Worm (Caenorhabditis elegans): ENCODE data around the gene cfap-20.
A peak's percentile ranks its signal among the peaks of the same experiment; 100 is the strongest.

The cfap-20 gene

ce11 chrIII:3520417-3520816 lies 16.9 kb downstream of the cfap-20 start (continued):
- no peak for TF ChIP-seq ztf-25 (GFP tag; IDR thresholded peaks at IDR 0.05)

- TF ChIP-seq nhr-80 (tag; optimal IDR thresholded peaks at IDR 0.05), result peak; percentile 8
- no peak for TF ChIP-seq madf-8 (GFP tag; conservative IDR thresholded peaks at IDR 0.05)
- no peak for TF ChIP-seq ztf-28 (GFP tag; IDR thresholded peaks at IDR 0.05)
- no peak for TF ChIP-seq egl-18 (GFP tag; IDR thresholded peaks at IDR 0.05)
Measured at ce11 chrIII:3519505-3519904, 17.8 kb downstream of the cfap-20 start, which contains the start of gene hmit-1.3. hmit-1.3 (minus strand) TSS chrIII:3519607.

DNA sequence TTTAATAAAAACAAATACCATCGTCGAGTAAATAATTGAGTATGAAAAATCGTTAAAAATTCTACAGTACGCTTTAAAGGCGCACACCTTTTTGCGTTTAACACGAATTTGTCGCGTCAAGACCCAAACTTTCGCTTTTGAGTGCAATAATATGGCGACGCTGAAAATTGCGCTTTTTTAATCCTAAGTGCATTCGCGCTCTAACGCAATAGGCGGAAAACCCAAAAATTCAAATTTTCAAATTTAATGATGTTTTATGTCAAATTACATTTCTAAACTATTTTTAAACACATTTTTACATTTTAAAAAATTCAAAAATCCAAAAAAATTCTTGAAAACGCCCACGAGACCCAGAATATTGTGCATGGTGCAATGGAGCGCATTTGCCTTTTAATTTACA lies 25.5 kb downstream of the cfap-20 start:
- no peak for TF ChIP-seq athp-1 (tag; optimal IDR thresholded peaks at IDR 0.05)
- no peak for TF ChIP-seq snpc-1.3 (tag; optimal IDR thresholded peaks at IDR 0.05; ENCODE audit: insufficient read depth)
- no peak for TF ChIP-seq hlh-12 (tag; optimal IDR thresholded peaks at IDR 0.05)
- no peak for TF ChIP-seq madf-8 (GFP tag; conservative IDR thresholded peaks at IDR 0.05)
- TF ChIP-seq ama-1 (optimal IDR thresholded peaks at IDR 0.05), result no peak
- TF ChIP-seq ama-1 (GFP tag; optimal IDR thresholded peaks at IDR 0.05), result no peak
- TF ChIP-seq somi-1 (GFP tag; optimal IDR thresholded peaks at IDR 0.05), result no peak
- no peak for TF ChIP-seq hsf-1 (GFP tag; IDR thresholded peaks at IDR 0.05)
- TF ChIP-seq attf-3 (GFP tag; conservative IDR thresholded peaks at IDR 0.05), result no peak
- no peak for TF ChIP-seq ceh-100 (GFP tag; IDR thresholded peaks at IDR 0.05)
- no peak for TF ChIP-seq nfyb-1 (GFP tag; IDR thresholded peaks at IDR 0.05)
- no peak for TF ChIP-seq madf-10 (tag; optimal IDR thresholded peaks at IDR 0.05)

DNA sequence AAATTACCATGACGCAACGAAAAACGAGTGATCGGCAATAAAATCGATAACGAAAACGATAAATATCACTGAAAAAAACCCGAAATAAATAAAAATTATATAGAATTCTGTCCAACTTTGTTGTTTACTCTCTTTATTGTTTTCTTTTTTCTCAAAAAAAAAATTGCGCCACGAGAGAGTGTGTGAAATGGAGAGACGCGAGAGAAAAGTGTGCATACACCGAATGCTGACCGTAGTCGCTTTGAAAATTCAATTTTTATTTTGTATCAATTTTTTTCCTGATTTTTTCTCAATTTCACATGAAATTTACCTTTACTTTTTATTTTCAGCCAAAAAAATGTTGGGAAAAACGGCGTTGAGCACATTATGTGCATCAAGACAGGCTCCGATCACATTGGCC lies 27.4 kb downstream of the cfap-20 start, which contains the start of the genes M01F1.4 and mrpl-35:
Gene M01F1.4 (minus strand): TSS at position 126 of the 400 bp plus-strand sequence.
Gene mrpl-35 (plus strand): TSS at position 330 of the 400 bp plus-strand sequence.
- no peak for TF ChIP-seq rcor-1 (GFP tag; IDR thresholded peaks at IDR 0.05)
- no peak for TF ChIP-seq sptf-2 (GFP tag; optimal IDR thresholded peaks at IDR 0.05)
- peak; percentile 31; the same call in 1 of the 2 replicates for TF ChIP-seq D2030.7 (GFP tag; IDR thresholded peaks at IDR 0.05)
- 0 out of 2 replicates have a peak, but pooled peaks have one; percentile 22 for TF ChIP-seq nhr-120 (GFP tag; IDR thresholded peaks at IDR 0.05)
- TF ChIP-seq hlh-26 (GFP tag; conservative IDR thresholded peaks at IDR 0.05), result no peak
- no peak for TF ChIP-seq ztf-22 (GFP tag; optimal IDR thresholded peaks at IDR 0.05)
- TF ChIP-seq lin-54 (GFP tag; optimal IDR thresholded peaks at IDR 0.05), result peak; percentile 16
- no peak for TF ChIP-seq snpc-4 (GFP tag; optimal IDR thresholded peaks at IDR 0.05)
- TF ChIP-seq snpc-4 (tag; optimal IDR thresholded peaks at IDR 0.05), result peak in 3 of 4 experiments; percentile 6 to 36 (median 27)
- TF ChIP-seq F57A8.1 (GFP tag; optimal IDR thresholded peaks at IDR 0.05), result no peak
- TF ChIP-seq attf-3 (GFP tag; conservative IDR thresholded peaks at IDR 0.05), result no peak
- no peak for TF ChIP-seq zim-3 (tag; optimal IDR thresholded peaks at IDR 0.05)
- TF ChIP-seq dox-1 (GFP tag; IDR thresholded peaks at IDR 0.05), result peak; percentile 44
- TF ChIP-seq ccch-3 (GFP tag; optimal IDR thresholded peaks at IDR 0.05), result no peak
- TF ChIP-seq bed-1 (GFP tag; IDR thresholded peaks at IDR 0.05), result no peak
- TF ChIP-seq ztf-25 (GFP tag; IDR thresholded peaks at IDR 0.05), result no peak
- TF ChIP-seq hmg-1.2 (GFP tag; IDR thresholded peaks at IDR 0.05), result peak; percentile 97
- TF ChIP-seq lin-35 (GFP tag; optimal IDR thresholded peaks at IDR 0.05), result peak in 1 of 3 experiments; percentile 9
- TF ChIP-seq T07F8.4 (tag; optimal IDR thresholded peaks at IDR 0.05), result no peak
- TF ChIP-seq bed-2 (GFP tag; IDR thresholded peaks at IDR 0.05), result no peak
- TF ChIP-seq sea-2 (GFP tag; IDR thresholded peaks at IDR 0.05), result no peak
- no peak for TF ChIP-seq lin-26 (GFP tag; IDR thresholded peaks at IDR 0.05)
- peak; percentile 44; the same call in 1 of the 2 replicates for TF ChIP-seq F33H1.4 (GFP tag; IDR thresholded peaks at IDR 0.05)
- peak; percentile 13 for TF ChIP-seq nhr-80 (tag; optimal IDR thresholded peaks at IDR 0.05)
- TF ChIP-seq snpc-1.1 (tag; optimal IDR thresholded peaks at IDR 0.05; ENCODE audit: insufficient read depth), result no peak
- peak; percentile 1 for TF ChIP-seq lin-40 (tag; optimal IDR thresholded peaks at IDR 0.05)
- TF ChIP-seq lsl-1 (GFP tag; optimal IDR thresholded peaks at IDR 0.05), result peak; percentile 78
- TF ChIP-seq nfya-1 (tag; optimal IDR thresholded peaks at IDR 0.05; ENCODE audit: borderline replicate concordance, insufficient read depth), result no peak

Data from whole organism, young adult.